Worm (Caenorhabditis elegans) whole organism, early embryonic: Measurements from ENCODE around the gene T22B2.2.

Source experiments
- B0310.2 ChIP-seq: sonication (generic microtip); optimal IDR thresholded peaks from 2 replicates; lab custom pipeline; 2016; ENCODE audit warnings: mild to moderate bottlenecking, missing genetic modification characterization, missing compliant biosample characterization
- F13C5.2 ChIP-seq: sonication (generic microtip); optimal IDR thresholded peaks from 2 replicates; lab custom pipeline; 2017; ENCODE audit warnings: mild to moderate bottlenecking, missing genetic modification characterization, inconsistent platforms, missing compliant biosample characterization
- ama-1 ChIP-seq: fragments of 150-350 bp; optimal IDR thresholded peaks from 2 replicates; lab custom pipeline; 2014
- ceh-13 ChIP-seq: fragments of 200-800 bp; sonication (Bioruptor generic); optimal IDR thresholded peaks from 2 replicates; lab custom pipeline; 2018; ENCODE audit warnings: mild to moderate bottlenecking, missing genetic modification characterization, missing compliant biosample characterization
- ceh-36 ChIP-seq: sonication (generic microtip); optimal IDR thresholded peaks from 2 replicates; lab custom pipeline; 2016; ENCODE audit warnings: missing genetic modification characterization, inconsistent platforms, missing compliant biosample characterization
- ets-7 ChIP-seq: sonication (generic microtip); optimal IDR thresholded peaks from 2 replicates; lab custom pipeline; 2016; ENCODE audit warnings: missing genotype, missing genetic modification characterization, missing compliant biosample characterization
- flt-1 ChIP-seq: fragments of 200-800 bp; sonication (Bioruptor generic); IDR thresholded peaks from 2 replicates; pipeline ENCODE4 v1.3.6; 2022; ENCODE audit warnings: missing genetic modification characterization, missing compliant biosample characterization
- hmg-4 ChIP-seq: fragments of 200-800 bp; sonication (Bioruptor generic); optimal IDR thresholded peaks from 2 replicates; lab custom pipeline; 2018; ENCODE audit warnings: mild to moderate bottlenecking, missing genetic modification characterization, missing compliant biosample characterization
- pes-1 ChIP-seq: fragments of 200-800 bp; sonication (Bioruptor generic); IDR thresholded peaks from 2 replicates; pipeline ENCODE4 v1.3.6; 2022; ENCODE audit warnings: missing genetic modification reagents, missing genetic modification characterization, missing compliant biosample characterization
- scrt-1 ChIP-seq: fragments of 200-800 bp; sonication (Bioruptor generic); IDR thresholded peaks from 2 replicates; pipeline ENCODE4 v1.3.6; 2022; ENCODE audit warnings: missing genetic modification characterization, missing compliant biosample characterization
- tbx-11 ChIP-seq: fragments of 200-800 bp; sonication (Bioruptor generic); IDR thresholded peaks from 2 replicates; pipeline ENCODE4 v1.3.6; 2022; ENCODE audit warnings: missing genetic modification characterization, missing compliant biosample characterization
- tbx-37 ChIP-seq: fragments of 200-800 bp; sonication (Bioruptor generic); conservative IDR thresholded peaks from 2 replicates; pipeline ENCODE4 v1.3.6; 2022; ENCODE audit warnings: missing genetic modification reagents, missing genetic modification characterization, missing compliant biosample characterization
- tra-4 ChIP-seq: sonication (generic microtip); optimal IDR thresholded peaks from 2 replicates; lab custom pipeline; 2017; ENCODE audit warnings: missing genetic modification characterization, missing compliant biosample characterization

DNA sequence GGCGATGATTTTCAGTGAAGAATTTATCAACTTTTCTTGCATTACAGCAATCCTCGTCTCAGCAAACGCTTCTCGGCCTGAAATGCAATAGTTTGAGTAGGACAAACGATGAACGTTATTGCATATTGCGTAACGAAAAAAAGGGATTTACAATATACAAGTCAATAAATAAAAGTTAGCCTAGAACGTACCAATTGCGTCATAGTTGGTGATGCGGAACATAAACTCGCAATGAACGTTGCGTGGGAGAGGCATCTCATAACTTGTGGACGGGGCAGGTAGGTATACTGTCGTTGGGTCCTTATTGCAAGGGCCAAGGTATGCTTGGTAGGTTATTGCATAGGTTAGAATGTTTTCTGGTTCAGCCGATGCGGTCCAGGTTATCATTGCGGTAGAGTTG is 50.6 kb downstream of the T22B2.2 start:
- TF ChIP-seq ama-1 (lab: Kevin White, UChicago) = no peak
- no peak for TF ChIP-seq tbx-11 (GFP tag; lab: Robert Waterston, UW)
- no peak for TF ChIP-seq flt-1 (GFP tag; lab: Robert Waterston, UW)
- TF ChIP-seq tra-4 (tag; lab: Kevin White, UChicago) = no peak
- no peak for TF ChIP-seq ets-7 (tag; lab: Kevin White, UChicago)
- TF ChIP-seq pes-1 (GFP tag; lab: Robert Waterston, UW) = no peak
- no peak for TF ChIP-seq scrt-1
- no peak for TF ChIP-seq ceh-36 (tag; lab: Kevin White, UChicago)
- no peak for TF ChIP-seq B0310.2 (tag; lab: Kevin White, UChicago)
- TF ChIP-seq ceh-13 = no peak
- TF ChIP-seq tbx-37 (GFP tag; lab: Robert Waterston, UW) = no peak
- no peak for TF ChIP-seq F13C5.2 (tag; lab: Kevin White, UChicago)
- no peak for TF ChIP-seq hmg-4
